Fruit fly (Drosophila melanogaster): ENCODE data around the gene kuk.

kuk gene

DNA sequence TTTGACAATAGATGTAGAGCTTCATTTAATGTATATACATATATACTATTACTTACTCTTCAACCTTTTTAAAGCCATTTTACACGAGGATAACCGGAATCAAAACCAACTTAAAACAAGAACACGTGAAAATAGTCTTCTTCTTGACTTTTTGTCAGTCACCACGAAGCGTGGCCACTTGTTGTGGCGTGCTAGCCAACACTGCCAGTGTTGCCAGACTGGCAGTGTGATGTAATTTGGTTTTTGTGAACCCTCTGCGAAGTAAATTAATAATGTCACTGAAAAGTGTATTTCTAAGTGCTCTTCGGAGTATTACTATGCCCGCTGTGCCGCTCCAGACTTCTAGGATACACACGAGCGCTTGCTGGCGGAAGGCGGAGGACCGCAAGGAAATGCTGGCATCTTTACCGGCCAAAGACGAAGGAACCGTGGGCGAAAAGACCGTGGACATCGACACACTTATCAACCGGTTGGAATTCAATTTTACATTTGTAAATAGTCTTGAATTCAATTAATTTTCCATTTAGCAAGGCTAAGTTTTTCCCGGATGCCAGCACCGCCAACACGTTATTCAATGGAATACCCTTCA is 7.4 kb upstream of the kuk start, which contains the start of the genes Ns1 and mRpS11 (continued):
- TF ChIP-seq CG30020 (tag; optimal IDR thresholded peaks at IDR 0.05) (peak; percentile 26), BEAF-32 (GFP tag; optimal IDR thresholded peaks at IDR 0.05) (peak; percentile 46), GATAe (GFP tag; conservative IDR thresholded peaks at IDR 0.05) (no peak), CG8478 (optimal IDR thresholded peaks at IDR 0.05) (no peak), CG10431 (GFP tag; optimal IDR thresholded peaks at IDR 0.05) (no peak), CG10267 (tag; optimal IDR thresholded peaks at IDR 0.05) (peak; percentile 95), CG12071 (GFP tag; optimal IDR thresholded peaks at IDR 0.05) (no peak), aop (GFP tag; IDR thresholded peaks at IDR 0.05) (no peak), exex (tag; optimal IDR thresholded peaks at IDR 0.05) (no peak), D (optimal IDR thresholded peaks at IDR 0.05) (no peak), D (GFP tag; optimal IDR thresholded peaks at IDR 0.05) (no peak), slbo (GFP tag; IDR thresholded peaks at IDR 0.05) (peak; percentile 58), CG7357 (GFP tag; IDR thresholded peaks at IDR 0.05) (no peak), sna (GFP tag; IDR thresholded peaks at IDR 0.05; ENCODE audit: partially characterized antibody) (0 out of 2 replicates have a peak, but pooled peaks have one; percentile 17), CG3838 (GFP tag; optimal IDR thresholded peaks at IDR 0.05) (no peak), ac (GFP tag; optimal IDR thresholded peaks at IDR 0.05) (no peak), ewg (GFP tag; optimal IDR thresholded peaks at IDR 0.05) (peak; percentile 20), gsb (GFP tag; IDR thresholded peaks at IDR 0.05) (no peak), ems (GFP tag; optimal IDR thresholded peaks at IDR 0.05) (no peak), CG31365 (tag; optimal IDR thresholded peaks at IDR 0.05) (no peak), CG31388 (GFP tag; optimal IDR thresholded peaks at IDR 0.05) (no peak), CG5245 (GFP tag; optimal IDR thresholded peaks at IDR 0.05) (no peak), CG34422 (GFP tag; IDR thresholded peaks at IDR 0.05) (peak; percentile 87; the same call in 2 of the 3 replicates), da (GFP tag; optimal IDR thresholded peaks at IDR 0.05) (no peak), CG10979 (tag; optimal IDR thresholded peaks at IDR 0.05) (peak; percentile 15), tx (GFP tag; optimal IDR thresholded peaks at IDR 0.05) (peak; percentile 33), wor (GFP tag; IDR thresholded peaks at IDR 0.05) (no peak), eve (GFP tag; optimal IDR thresholded peaks at IDR 0.05) (no peak), vnd (GFP tag; IDR thresholded peaks at IDR 0.05; ENCODE audit: partially characterized antibody) (no peak), CG6689 (GFP tag; IDR thresholded peaks at IDR 0.05) (no peak), Elba2 (GFP tag; optimal IDR thresholded peaks at IDR 0.05) (no peak), pita (GFP tag; optimal IDR thresholded peaks at IDR 0.05) (no peak), Side (GFP tag; optimal IDR thresholded peaks at IDR 0.05) (peak; percentile 57), abd-A (tag; optimal IDR thresholded peaks at IDR 0.05) (no peak), Spps (tag; optimal IDR thresholded peaks at IDR 0.05) (no peak), caup (GFP tag; optimal IDR thresholded peaks at IDR 0.05; ENCODE audit: severe bottlenecking) (peak; percentile 54), sd (tag; optimal IDR thresholded peaks at IDR 0.05) (peak; percentile 60), esg (GFP tag; conservative IDR thresholded peaks at IDR 0.05) (no peak), CG14710 (tag; optimal IDR thresholded peaks at IDR 0.05) (peak; percentile 62), CG18764 (GFP tag; optimal IDR thresholded peaks at IDR 0.05) (no peak), CG18262 (tag; optimal IDR thresholded peaks at IDR 0.05) (peak; percentile 13), nmo (GFP tag; optimal IDR thresholded peaks at IDR 0.05) (peak; percentile 57), HmgZ (tag; optimal IDR thresholded peaks at IDR 0.05) (peak; percentile 81), ase (GFP tag; IDR thresholded peaks at IDR 0.05) (no peak), ab (GFP tag; optimal IDR thresholded peaks at IDR 0.05) (no peak), nerfin-2 (GFP tag; IDR thresholded peaks at IDR 0.05; ENCODE audit: partially characterized antibody) (no peak), Antp (GFP tag; optimal IDR thresholded peaks at IDR 0.05) (peak; percentile 37), CG32772 (GFP tag; IDR thresholded peaks at IDR 0.05) (no peak), Usf (GFP tag; optimal IDR thresholded peaks at IDR 0.05) (no peak), CG12219 (GFP tag; optimal IDR thresholded peaks at IDR 0.05) (no peak), Opbp (GFP tag; IDR thresholded peaks at IDR 0.05; ENCODE audit: partially characterized antibody) (peak; percentile 57; the same call in 2 of the 3 replicates)

All from whole organism, embryonic.